Worm (Caenorhabditis elegans): ENCODE measurements around the gene cest-12.

DNA sequence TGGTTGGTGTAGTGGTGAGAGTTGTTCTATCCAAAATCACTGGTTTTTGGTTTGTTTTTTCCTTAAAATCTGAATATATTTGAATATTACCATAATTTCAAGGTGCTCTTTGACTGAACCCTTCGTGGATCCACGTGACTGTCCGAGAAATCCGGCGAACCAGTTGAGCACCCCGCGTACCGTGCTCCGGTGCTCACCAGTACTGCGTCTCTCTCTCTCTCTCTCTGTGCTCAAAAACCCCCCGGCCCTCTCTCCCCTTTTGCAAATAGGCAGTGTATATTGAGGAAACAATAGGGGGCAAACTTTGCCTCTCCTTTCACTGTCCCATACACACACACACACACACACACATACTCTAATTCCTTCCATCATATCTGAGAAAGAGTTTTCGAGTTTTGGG lies 42.6 kb upstream of the cest-12 start:
- TF ChIP-seq ref-1 (GFP tag; conservative IDR thresholded peaks at IDR 0.05) (no peak), flt-1 (GFP tag; IDR thresholded peaks at IDR 0.05) (no peak), ztf-29 (GFP tag; IDR thresholded peaks at IDR 0.05) (no peak), T22C8.4 (GFP tag; IDR thresholded peaks at IDR 0.05) (no peak), cog-1 (tag; optimal IDR thresholded peaks at IDR 0.05) (no peak), tab-1 (GFP tag; IDR thresholded peaks at IDR 0.05) (no peak), med-1 (GFP tag; optimal IDR thresholded peaks at IDR 0.05; ENCODE audit: insufficient read depth) (no peak)
